Worm (Caenorhabditis elegans) whole organism, L3 larva: Measurements from ENCODE around the gene Y55F3C.17.

Source experiments
- R02D3.7 ChIP-seq: fragments of 150-350 bp; optimal IDR thresholded peaks from 2 replicates; lab custom pipeline; 2014; ENCODE audit warnings: missing biosample characterization, missing genetic modification characterization
- ZK546.5 ChIP-seq: sonication (generic microtip); optimal IDR thresholded peaks from 2 replicates; lab custom pipeline; 2017; ENCODE audit warnings: missing biosample characterization, missing genetic modification characterization
- aly-2 ChIP-seq: fragments of 150-350 bp; optimal IDR thresholded peaks from 2 replicates; lab custom pipeline; 2014; ENCODE audit warnings: missing biosample characterization, missing genetic modification characterization
- ama-1 ChIP-seq: fragments of 150-350 bp; optimal IDR thresholded peaks from 2 replicates; lab custom pipeline; 2018
- ceh-16 ChIP-seq: sonication (generic microtip); optimal IDR thresholded peaks from 2 replicates; lab custom pipeline; 2017; ENCODE audit warnings: missing biosample characterization, missing genetic modification characterization
- ceh-28 ChIP-seq: fragments of 150-350 bp; optimal IDR thresholded peaks from 2 replicates; lab custom pipeline; 2014; ENCODE audit warnings: missing biosample characterization, missing genetic modification reagents, missing genetic modification characterization
- ceh-82 ChIP-seq: fragments of 150-350 bp; optimal IDR thresholded peaks from 2 replicates; lab custom pipeline; 2014; ENCODE audit warnings: missing biosample characterization, missing genetic modification characterization
- ceh-9 ChIP-seq: sonication (generic microtip); optimal IDR thresholded peaks from 2 replicates; lab custom pipeline; 2018; ENCODE audit warnings: missing biosample characterization, missing genetic modification characterization
- daf-12 ChIP-seq: fragments of 150-350 bp; optimal IDR thresholded peaks from 2 replicates; lab custom pipeline; 2014; ENCODE audit warnings: missing biosample characterization, missing genetic modification reagents, missing genetic modification characterization
- egl-27 ChIP-seq: sonication (generic microtip); optimal IDR thresholded peaks from 4 replicates; lab custom pipeline; 2017; ENCODE audit warnings: missing biosample characterization, missing genetic modification reagents, missing genetic modification characterization
- egl-5 ChIP-seq: fragments of 150-350 bp; optimal IDR thresholded peaks from 2 replicates; lab custom pipeline; 2017; ENCODE audit warnings: missing biosample characterization, missing genetic modification reagents, missing genetic modification characterization, inconsistent platforms
- elt-1 ChIP-seq: fragments of 150-350 bp; optimal IDR thresholded peaks from 2 replicates; lab custom pipeline; 2014; ENCODE audit warnings: missing biosample characterization, missing genetic modification characterization
- elt-2 ChIP-seq: sonication (generic microtip); optimal IDR thresholded peaks from 2 replicates; lab custom pipeline; 2016; ENCODE audit warnings: missing genetic modification reagents, mild to moderate bottlenecking, missing genetic modification characterization, missing compliant biosample characterization
- elt-3 ChIP-seq, 3 experiments: fragments of 150-350 bp in 1 of 3; sonication (generic microtip) in 2 of 3; optimal IDR thresholded peaks; 2 replicates in 2 of 3; 4 replicates in 1 of 3; lab custom pipeline; 2014 to 2017; ENCODE audit warnings: missing biosample characterization in 3 of 3, missing genetic modification characterization in 3 of 3
- eor-1 ChIP-seq, 2 experiments: fragments of 150-350 bp; optimal IDR thresholded peaks; 2 replicates each; lab custom pipeline; 2014 to 2018; ENCODE audit warnings: missing biosample characterization in 2 of 2, missing genetic modification characterization in 2 of 2
- fkh-10 ChIP-seq: sonication (generic microtip); optimal IDR thresholded peaks from 2 replicates; lab custom pipeline; 2017; ENCODE audit warnings: missing biosample characterization, missing genetic modification reagents, missing genetic modification characterization
- fkh-2 ChIP-seq: fragments of 150-350 bp; optimal IDR thresholded peaks from 2 replicates; lab custom pipeline; 2014; ENCODE audit warnings: missing biosample characterization, missing genetic modification reagents, missing genetic modification characterization
- fos-1 ChIP-seq: fragments of 150-350 bp; optimal IDR thresholded peaks from 2 replicates; lab custom pipeline; 2014; ENCODE audit warnings: missing biosample characterization, missing genetic modification characterization
- hmg-11 ChIP-seq: sonication (generic microtip); optimal IDR thresholded peaks from 2 replicates; lab custom pipeline; 2016; ENCODE audit warnings: missing genetic modification characterization, missing compliant biosample characterization
- jun-1 ChIP-seq: fragments of 150-350 bp; optimal IDR thresholded peaks from 2 replicates; lab custom pipeline; 2014; ENCODE audit warnings: missing biosample characterization, missing genetic modification reagents, missing genetic modification characterization
- lin-15B ChIP-seq: fragments of 150-350 bp; optimal IDR thresholded peaks from 2 replicates; lab custom pipeline; 2014; ENCODE audit warnings: missing biosample characterization, missing genetic modification characterization
- lin-39 ChIP-seq: fragments of 150-350 bp; optimal IDR thresholded peaks from 2 replicates; lab custom pipeline; 2018; ENCODE audit warnings: missing biosample characterization, missing genetic modification reagents, missing genetic modification characterization
- lsy-12 ChIP-seq: sonication (generic microtip); optimal IDR thresholded peaks from 2 replicates; lab custom pipeline; 2016; ENCODE audit warnings: mild to moderate bottlenecking, missing genetic modification characterization, missing compliant biosample characterization
- mdl-1 ChIP-seq: fragments of 150-350 bp; optimal IDR thresholded peaks from 2 replicates; lab custom pipeline; 2014; ENCODE audit warnings: missing biosample characterization, missing genetic modification characterization
- mml-1 ChIP-seq: fragments of 150-350 bp; sonication (generic microtip); optimal IDR thresholded peaks from 3 replicates; lab custom pipeline; 2014; ENCODE audit warnings: missing biosample characterization, missing genetic modification characterization
- nfya-1 ChIP-seq: sonication (generic microtip); optimal IDR thresholded peaks from 2 replicates; lab custom pipeline; 2017; ENCODE audit warnings: missing genetic modification characterization, mild to moderate bottlenecking, missing compliant biosample characterization, antibody characterized with exemption, moderate library complexity; ENCODE audit not compliant: insufficient read depth
- nhr-11 ChIP-seq: fragments of 150-350 bp; optimal IDR thresholded peaks from 2 replicates; lab custom pipeline; 2014; ENCODE audit warnings: missing biosample characterization, missing genetic modification characterization
- nhr-12 ChIP-seq: fragments of 150-350 bp; optimal IDR thresholded peaks from 2 replicates; lab custom pipeline; 2014; ENCODE audit warnings: missing biosample characterization, missing genetic modification characterization
- nhr-23 ChIP-seq: fragments of 150-350 bp; optimal IDR thresholded peaks from 2 replicates; lab custom pipeline; 2014; ENCODE audit warnings: missing biosample characterization, missing genetic modification reagents, missing genetic modification characterization
- nhr-237 ChIP-seq: fragments of 150-350 bp; optimal IDR thresholded peaks from 2 replicates; lab custom pipeline; 2014; ENCODE audit warnings: missing biosample characterization, missing genetic modification characterization
- nhr-25 ChIP-seq: sonication (generic microtip); optimal IDR thresholded peaks from 2 replicates; lab custom pipeline; 2017; ENCODE audit warnings: missing biosample characterization, missing genetic modification characterization
- nhr-28 ChIP-seq: fragments of 150-350 bp; optimal IDR thresholded peaks from 2 replicates; lab custom pipeline; 2014; ENCODE audit warnings: missing biosample characterization, missing genetic modification characterization
- nhr-43 ChIP-seq: sonication (generic microtip); optimal IDR thresholded peaks from 2 replicates; lab custom pipeline; 2016; ENCODE audit warnings: mild to moderate bottlenecking, missing genetic modification characterization, missing compliant biosample characterization; ENCODE audit not compliant: poor library complexity, severe bottlenecking
- nhr-67 ChIP-seq: fragments of 150-350 bp; optimal IDR thresholded peaks from 2 replicates; lab custom pipeline; 2014; ENCODE audit warnings: missing biosample characterization, missing genetic modification characterization
- nhr-76 ChIP-seq: fragments of 150-350 bp; sonication (generic microtip); optimal IDR thresholded peaks from 5 replicates; lab custom pipeline; 2014; ENCODE audit warnings: missing biosample characterization, missing genetic modification characterization
- nhr-77 ChIP-seq: fragments of 150-350 bp; optimal IDR thresholded peaks from 2 replicates; lab custom pipeline; 2014; ENCODE audit warnings: missing biosample characterization, missing genetic modification characterization
- pha-4 ChIP-seq: fragments of 150-350 bp; optimal IDR thresholded peaks from 2 replicates; lab custom pipeline; 2014; ENCODE audit warnings: missing biosample characterization, missing genetic modification reagents, missing genetic modification characterization
- pqm-1 ChIP-seq: fragments of 150-350 bp; optimal IDR thresholded peaks from 2 replicates; lab custom pipeline; 2017; ENCODE audit warnings: missing biosample characterization, missing genetic modification characterization, inconsistent platforms
- sea-2 ChIP-seq: fragments of 150-350 bp; sonication (generic microtip); optimal IDR thresholded peaks from 4 replicates; lab custom pipeline; 2014; ENCODE audit warnings: missing biosample characterization, missing genetic modification reagents, missing genetic modification characterization
- skn-1 ChIP-seq: fragments of 150-350 bp; optimal IDR thresholded peaks from 2 replicates; lab custom pipeline; 2014; ENCODE audit warnings: missing biosample characterization, missing genetic modification characterization
- snpc-4 ChIP-seq: fragments of 150-350 bp; optimal IDR thresholded peaks from 2 replicates; lab custom pipeline; 2014; ENCODE audit warnings: missing biosample characterization, missing genetic modification characterization
- tbx-2 ChIP-seq: sonication (generic microtip); optimal IDR thresholded peaks from 2 replicates; lab custom pipeline; 2016; ENCODE audit warnings: mild to moderate bottlenecking, missing genetic modification characterization, missing compliant biosample characterization
- unc-39 ChIP-seq: sonication (generic microtip); optimal IDR thresholded peaks from 4 replicates; lab custom pipeline; 2017; ENCODE audit warnings: missing biosample characterization, missing genetic modification characterization
- unc-62 ChIP-seq: fragments of 150-350 bp; sonication (generic microtip); optimal IDR thresholded peaks from 4 replicates; lab custom pipeline; 2014; ENCODE audit warnings: missing biosample characterization, missing genetic modification reagents, missing genetic modification characterization
- zag-1 ChIP-seq: fragments of 150-350 bp; optimal IDR thresholded peaks from 2 replicates; lab custom pipeline; 2014; ENCODE audit warnings: missing biosample characterization, missing genetic modification characterization
- ztf-11 ChIP-seq: fragments of 150-350 bp; optimal IDR thresholded peaks from 2 replicates; lab custom pipeline; 2014; ENCODE audit warnings: missing biosample characterization, missing genetic modification characterization
- ztf-4 ChIP-seq: fragments of 150-350 bp; optimal IDR thresholded peaks from 2 replicates; lab custom pipeline; 2014; ENCODE audit warnings: missing biosample characterization, missing genetic modification characterization

Y55F3C.17 gene

ce11 chrIV:654526-655440 lies 43.4 kb downstream of the Y55F3C.17 start, which contains the start of the genes rpl-15 and K11H12.8:
TSS of gene rpl-15 (minus strand) at chrIV:654576.
TSS of gene K11H12.8 (plus strand) at chrIV:655390.
- TF ChIP-seq zag-1 (peak; percentile 88), elt-3 (tag; optimal IDR thresholded peaks at IDR 0.05; lab: Kevin White, UChicago) (peak; percentile 79 to 99 (median 92)), lin-15B (tag; lab: Kevin White, UChicago) (peak; percentile 99), nhr-237 (tag; lab: Kevin White, UChicago) (no peak), nhr-11 (tag; lab: Kevin White, UChicago) (peak; percentile 98), snpc-4 (tag; lab: Kevin White, UChicago) (peak; percentile 98), nhr-43 (tag; lab: Kevin White, UChicago) (peak; percentile 99), nhr-76 (tag; lab: Kevin White, UChicago) (peak; percentile 89), mdl-1 (tag; lab: Kevin White, UChicago) (peak; percentile 96), daf-12 (tag; lab: Kevin White, UChicago) (peak; percentile 79), nfya-1 (tag; lab: Kevin White, UChicago) (peak; percentile 100), unc-39 (tag; lab: Kevin White, UChicago) (peak; percentile 66), nhr-23 (tag; lab: Kevin White, UChicago) (peak; percentile 100), ceh-9 (no peak), nhr-77 (peak; percentile 96), fkh-10 (peak; percentile 99), ZK546.5 (tag; lab: Kevin White, UChicago) (peak; percentile 76), unc-62 (GFP tag; lab: Kevin White, UChicago) (peak; percentile 98), egl-5 (tag; lab: Kevin White, UChicago) (peak; percentile 98), elt-1 (tag; lab: Kevin White, UChicago) (peak; percentile 92), elt-2 (peak; percentile 98), eor-1 (tag; optimal IDR thresholded peaks at IDR 0.05; lab: Kevin White, UChicago) (no peak), jun-1 (tag; lab: Kevin White, UChicago) (peak; percentile 99), sea-2 (peak; percentile 69), nhr-28 (tag; lab: Kevin White, UChicago) (peak; percentile 91), nhr-67 (tag; lab: Kevin White, UChicago) (peak; percentile 66), nhr-25 (tag; lab: Kevin White, UChicago) (peak; percentile 100), hmg-11 (tag; lab: Kevin White, UChicago) (peak; percentile 100), egl-27 (tag; lab: Kevin White, UChicago) (peak; percentile 97), ztf-11 (peak; percentile 71), aly-2 (tag; lab: Kevin White, UChicago) (peak; percentile 89), pha-4 (tag; lab: Kevin White, UChicago) (peak; percentile 100), lsy-12 (tag; lab: Kevin White, UChicago) (peak; percentile 100), R02D3.7 (tag; lab: Kevin White, UChicago) (peak; percentile 99), ceh-28 (peak; percentile 96), lin-39 (tag; lab: Kevin White, UChicago) (peak; percentile 99), fkh-2 (peak; percentile 89), pqm-1 (tag; lab: Kevin White, UChicago) (peak; percentile 95), skn-1 (peak; percentile 97), ceh-16 (tag; lab: Kevin White, UChicago) (peak; percentile 71), fos-1 (tag; lab: Kevin White, UChicago) (peak; percentile 99), nhr-12 (tag; lab: Kevin White, UChicago) (no peak), ama-1 (lab: Kevin White, UChicago) (peak; percentile 93), mml-1 (no peak), ztf-4 (tag; lab: Kevin White, UChicago) (peak; percentile 97), ceh-82 (tag; lab: Kevin White, UChicago) (peak; percentile 97), tbx-2 (tag; lab: Kevin White, UChicago) (peak; percentile 98)
